Worm (Caenorhabditis elegans) whole organism, L4 larva: ENCODE results near the gene coq-8.

Experiments used
- F10B5.3 ChIP-seq: sonication (generic microtip); optimal IDR thresholded peaks from 2 replicates; lab custom pipeline; 2016; ENCODE audit warnings: mild to moderate bottlenecking, missing genetic modification characterization, missing compliant biosample characterization
- F44E2.7 ChIP-seq: fragments of 200-800 bp; sonication (Bioruptor generic); IDR thresholded peaks from 2 replicates; pipeline ENCODE4 v2.1.2; 2022; ENCODE audit warnings: missing genetic modification characterization, missing compliant biosample characterization
- T20F7.1 ChIP-seq: fragments of 200-800 bp; sonication (Bioruptor generic); optimal IDR thresholded peaks from 2 replicates; lab custom pipeline; 2018; ENCODE audit warnings: mild to moderate bottlenecking, missing genetic modification characterization, missing compliant biosample characterization
- T26A8.4 ChIP-seq: fragments of 200-800 bp; sonication (Bioruptor generic); IDR thresholded peaks from 2 replicates; pipeline ENCODE4 v1.3.6; 2022; ENCODE audit warnings: missing genetic modification characterization, missing compliant biosample characterization
- Y105C5A.15 ChIP-seq: fragments of 200-800 bp; sonication (Bioruptor generic); IDR thresholded peaks from 2 replicates; pipeline ENCODE4 v1.3.6; 2022; ENCODE audit warnings: missing genetic modification characterization, missing compliant biosample characterization
- Y48G9A.11 ChIP-seq: fragments of 200-800 bp; sonication (Bioruptor generic); IDR thresholded peaks from 2 replicates; pipeline ENCODE4 v1.3.6; 2022; ENCODE audit warnings: missing genetic modification reagents, missing genetic modification characterization, missing compliant biosample characterization
- attf-4 ChIP-seq: sonication (generic microtip); optimal IDR thresholded peaks from 3 replicates; lab custom pipeline; 2017; ENCODE audit warnings: missing biosample characterization, missing genetic modification characterization
- ceh-20 ChIP-seq: fragments of 200-800 bp; sonication (Bioruptor generic); IDR thresholded peaks from 2 replicates; pipeline ENCODE4 v1.3.6; 2022; ENCODE audit warnings: missing genetic modification reagents, missing genetic modification characterization, missing compliant biosample characterization
- ceh-62 ChIP-seq: sonication (generic microtip); optimal IDR thresholded peaks from 2 replicates; lab custom pipeline; 2017; ENCODE audit warnings: missing biosample characterization, missing genetic modification characterization
- ceh-82 ChIP-seq: sonication (generic microtip); optimal IDR thresholded peaks from 2 replicates; lab custom pipeline; 2017; ENCODE audit warnings: missing biosample characterization, missing genetic modification characterization
- ces-1 ChIP-seq: fragments of 150-350 bp; sonication (generic microtip); optimal IDR thresholded peaks from 4 replicates; lab custom pipeline; 2014; ENCODE audit warnings: missing biosample characterization, missing genetic modification reagents, missing genetic modification characterization
- cey-2 ChIP-seq: sonication (generic microtip); optimal IDR thresholded peaks from 3 replicates; lab custom pipeline; 2017; ENCODE audit warnings: missing genetic modification characterization, mild to moderate bottlenecking, missing compliant biosample characterization, antibody characterized with exemption, borderline replicate concordance; ENCODE audit not compliant: insufficient read depth
- daf-19 ChIP-seq: fragments of 200-800 bp; sonication (Bioruptor generic); conservative IDR thresholded peaks from 2 replicates; pipeline ENCODE4 v1.3.6; 2022; ENCODE audit warnings: missing genetic modification characterization, missing compliant biosample characterization
- dmd-6 ChIP-seq: fragments of 200-800 bp; sonication (Bioruptor generic); IDR thresholded peaks from 2 replicates; pipeline ENCODE4 v1.3.6; 2022; ENCODE audit warnings: missing genetic modification reagents, missing genetic modification characterization, missing compliant biosample characterization
- dmd-8 ChIP-seq: fragments of 200-800 bp; sonication (Bioruptor generic); IDR thresholded peaks from 2 replicates; pipeline ENCODE4 v1.3.6; 2022; ENCODE audit warnings: missing genetic modification characterization, missing compliant biosample characterization
- dmd-9 ChIP-seq: fragments of 200-800 bp; sonication (Bioruptor generic); IDR thresholded peaks from 2 replicates; pipeline ENCODE4 v1.3.6; 2022; ENCODE audit warnings: missing genetic modification reagents, missing genetic modification characterization, missing compliant biosample characterization
- dpl-1 ChIP-seq: fragments of 150-350 bp; optimal IDR thresholded peaks from 2 replicates; lab custom pipeline; 2014; ENCODE audit warnings: missing biosample characterization, missing genetic modification reagents, missing genetic modification characterization
- duxl-1 ChIP-seq: sonication (generic microtip); optimal IDR thresholded peaks from 2 replicates; lab custom pipeline; 2016; ENCODE audit warnings: mild to moderate bottlenecking, missing genetic modification characterization, moderate library complexity, missing compliant biosample characterization; ENCODE audit not compliant: poor library complexity
- dve-1 ChIP-seq: sonication (generic microtip); optimal IDR thresholded peaks from 2 replicates; lab custom pipeline; 2017; ENCODE audit warnings: antibody characterized with exemption, mild to moderate bottlenecking, missing genetic modification characterization, missing compliant biosample characterization; ENCODE audit not compliant: insufficient read depth
- fkh-10 ChIP-seq: fragments of 150-350 bp; optimal IDR thresholded peaks from 2 replicates; lab custom pipeline; 2014; ENCODE audit warnings: missing biosample characterization, missing genetic modification reagents, missing genetic modification characterization
- gei-8 ChIP-seq: fragments of 200-800 bp; sonication (Bioruptor generic); optimal IDR thresholded peaks from 2 replicates; lab custom pipeline; 2018; ENCODE audit warnings: mild to moderate bottlenecking, missing genetic modification characterization, missing compliant biosample characterization
- hlh-11 ChIP-seq: fragments of 200-800 bp; sonication (Bioruptor generic); optimal IDR thresholded peaks from 2 replicates; lab custom pipeline; 2018; ENCODE audit warnings: mild to moderate bottlenecking, missing genetic modification characterization, missing compliant biosample characterization
- hmg-1.1 ChIP-seq: fragments of 200-800 bp; sonication (Bioruptor generic); IDR thresholded peaks from 2 replicates; pipeline ENCODE4 v1.3.6; 2022; ENCODE audit warnings: missing genetic modification reagents, missing genetic modification characterization, missing compliant biosample characterization
- jun-1 ChIP-seq: fragments of 150-350 bp; optimal IDR thresholded peaks from 2 replicates; lab custom pipeline; 2014; ENCODE audit warnings: missing biosample characterization, missing genetic modification reagents, missing genetic modification characterization
- lin-1 ChIP-seq: fragments of 200-800 bp; sonication (Bioruptor generic); IDR thresholded peaks from 2 replicates; pipeline ENCODE4 v1.3.6; 2022; ENCODE audit warnings: missing genetic modification reagents, missing genetic modification characterization, missing compliant biosample characterization
- lin-13 ChIP-seq: fragments of 150-350 bp; optimal IDR thresholded peaks from 2 replicates; lab custom pipeline; 2014; ENCODE audit warnings: missing biosample characterization, missing genetic modification reagents, missing genetic modification characterization
- lin-15B ChIP-seq: fragments of 150-350 bp; sonication (generic microtip); optimal IDR thresholded peaks from 3 replicates; lab custom pipeline; 2014; ENCODE audit warnings: missing biosample characterization, missing genetic modification characterization
- lin-29 ChIP-seq: fragments of 200-800 bp; sonication (Bioruptor generic); IDR thresholded peaks from 2 replicates; pipeline ENCODE4 v1.3.6; 2022; ENCODE audit warnings: missing genetic modification reagents, missing genetic modification characterization, missing compliant biosample characterization
- lin-38 ChIP-seq: fragments of 200-800 bp; sonication (Bioruptor generic); IDR thresholded peaks from 2 replicates; pipeline ENCODE4 v1.3.6; 2022; ENCODE audit warnings: missing genetic modification reagents, missing genetic modification characterization, missing compliant biosample characterization
- lin-39 ChIP-seq: fragments of 150-350 bp; optimal IDR thresholded peaks from 2 replicates; lab custom pipeline; 2014; ENCODE audit warnings: missing biosample characterization, missing genetic modification reagents, missing genetic modification characterization
- lsy-2 ChIP-seq, 2 experiments: fragments of 150-350 bp in 1 of 2; sonication (generic microtip) in 1 of 2; optimal IDR thresholded peaks; 2 replicates each; lab custom pipeline; 2014 to 2017; ENCODE audit warnings: missing biosample characterization in 2 of 2, missing genetic modification characterization in 2 of 2
- madf-9 ChIP-seq: fragments of 200-800 bp; sonication (Bioruptor generic); conservative IDR thresholded peaks from 2 replicates; pipeline ENCODE4 v1.3.6; 2022; ENCODE audit warnings: missing genetic modification reagents, missing genetic modification characterization, missing compliant biosample characterization
- mdt-29 ChIP-seq: fragments of 200-800 bp; sonication (Bioruptor generic); IDR thresholded peaks from 2 replicates; pipeline ENCODE4 v1.3.6; 2022; ENCODE audit warnings: missing genetic modification reagents, missing genetic modification characterization, missing compliant biosample characterization
- nhr-10 ChIP-seq: fragments of 150-350 bp; optimal IDR thresholded peaks from 2 replicates; lab custom pipeline; 2014; ENCODE audit warnings: missing biosample characterization, missing genetic modification characterization
- nhr-11 ChIP-seq: fragments of 150-350 bp; optimal IDR thresholded peaks from 2 replicates; lab custom pipeline; 2014; ENCODE audit warnings: missing biosample characterization, missing genetic modification characterization
- nhr-25 ChIP-seq: sonication (generic microtip); optimal IDR thresholded peaks from 2 replicates; lab custom pipeline; 2017; ENCODE audit warnings: missing genetic modification characterization, mild to moderate bottlenecking, missing compliant biosample characterization, antibody characterized with exemption, moderate library complexity, borderline replicate concordance; ENCODE audit not compliant: insufficient read depth
- nhr-42 ChIP-seq: fragments of 200-800 bp; sonication (Bioruptor generic); IDR thresholded peaks from 2 replicates; pipeline ENCODE4 v1.3.6; 2022; ENCODE audit warnings: missing genetic modification characterization, missing compliant biosample characterization
- nhr-76 ChIP-seq: fragments of 150-350 bp; optimal IDR thresholded peaks from 2 replicates; lab custom pipeline; 2014; ENCODE audit warnings: missing biosample characterization, missing genetic modification characterization
- nhr-77 ChIP-seq: fragments of 150-350 bp; optimal IDR thresholded peaks from 2 replicates; lab custom pipeline; 2014; ENCODE audit warnings: missing biosample characterization, missing genetic modification characterization
- pha-4 ChIP-seq, 2 experiments: fragments of 150-350 bp in 1 of 2; fragments of 200-800 bp in 1 of 2; sonication (Bioruptor generic) in 1 of 2; IDR thresholded peaks in 1 of 2; optimal IDR thresholded peaks in 1 of 2; 2 replicates each; pipeline versions ENCODE4 v1.3.6 to Lab custom; 2014 to 2022; ENCODE audit warnings: missing genetic modification characterization in 2 of 2, missing genetic modification reagents in 2 of 2, missing biosample characterization in 1 of 2, missing compliant biosample characterization in 1 of 2
- skn-1 ChIP-seq: fragments of 150-350 bp; optimal IDR thresholded peaks from 2 replicates; lab custom pipeline; 2014; ENCODE audit warnings: missing biosample characterization, missing genetic modification characterization
- snpc-1.2 ChIP-seq: fragments of 200-800 bp; sonication (Bioruptor generic); IDR thresholded peaks from 2 replicates; pipeline ENCODE4 v1.3.6; 2022; ENCODE audit warnings: missing genetic modification reagents, missing genetic modification characterization, missing compliant biosample characterization
- snpc-4 ChIP-seq: fragments of 150-350 bp; optimal IDR thresholded peaks from 2 replicates; lab custom pipeline; 2014; ENCODE audit warnings: missing biosample characterization, missing genetic modification characterization
- spr-3 ChIP-seq: fragments of 200-800 bp; sonication (Bioruptor generic); optimal IDR thresholded peaks from 2 replicates; lab custom pipeline; 2018; ENCODE audit warnings: mild to moderate bottlenecking, missing genetic modification characterization, missing compliant biosample characterization
- tag-97 ChIP-seq: fragments of 200-800 bp; sonication (Bioruptor generic); IDR thresholded peaks from 2 replicates; pipeline ENCODE4 v1.3.6; 2022; ENCODE audit warnings: missing genetic modification characterization, missing compliant biosample characterization
- unc-39 ChIP-seq: sonication (generic microtip); optimal IDR thresholded peaks from 2 replicates; lab custom pipeline; 2017; ENCODE audit warnings: missing biosample characterization, missing genetic modification characterization
- vab-7 ChIP-seq: fragments of 200-800 bp; sonication (Bioruptor generic); IDR thresholded peaks from 2 replicates; pipeline ENCODE4 v1.3.6; 2022; ENCODE audit warnings: missing genetic modification reagents, missing genetic modification characterization, missing compliant biosample characterization
- zag-1 ChIP-seq: fragments of 150-350 bp; optimal IDR thresholded peaks from 2 replicates; lab custom pipeline; 2014; ENCODE audit warnings: missing biosample characterization, missing genetic modification characterization
- zfp-2 ChIP-seq: sonication (generic microtip); optimal IDR thresholded peaks from 2 replicates; lab custom pipeline; 2016; ENCODE audit warnings: mild to moderate bottlenecking, missing genetic modification characterization, missing compliant biosample characterization
- ztf-11 ChIP-seq: fragments of 150-350 bp; optimal IDR thresholded peaks from 2 replicates; lab custom pipeline; 2014; ENCODE audit warnings: missing biosample characterization, missing genetic modification characterization
- ztf-7 ChIP-seq: fragments of 150-350 bp; optimal IDR thresholded peaks from 2 replicates; lab custom pipeline; 2014; ENCODE audit warnings: missing biosample characterization, missing genetic modification characterization

The coq-8 gene

ce11 chrIII:4899728-4900127, 36.5 kb downstream of the coq-8 start (continued):
- TF ChIP-seq ceh-62 (no peak), dmd-8 (GFP tag; lab: Robert Waterston, UW) (peak; percentile 58; the same call in 1 of the 2 replicates), dmd-9 (GFP tag; lab: Robert Waterston, UW) (peak; percentile 96), snpc-1.2 (GFP tag; lab: Robert Waterston, UW) (peak; percentile 78), nhr-77 (tag; lab: Kevin White, UChicago) (peak; percentile 96), lin-1 (GFP tag; lab: Robert Waterston, UW) (peak; percentile 99), lin-39 (tag; lab: Kevin White, UChicago) (no peak), spr-3 (GFP tag; lab: Kevin White, UChicago) (peak; percentile 93), ceh-20 (peak; percentile 99), dve-1 (peak; percentile 100), lin-13 (GFP tag; lab: Kevin White, UChicago) (peak; percentile 97), ztf-7 (tag; lab: Kevin White, UChicago) (peak; percentile 74), T20F7.1 (GFP tag; lab: Kevin White, UChicago) (peak; percentile 95), nhr-42 (GFP tag; lab: Robert Waterston, UW) (peak; percentile 96), cey-2 (tag; lab: Kevin White, UChicago) (peak; percentile 9), zfp-2 (tag; lab: Kevin White, UChicago) (peak; percentile 96), tag-97 (no peak), lin-29 (GFP tag; lab: Robert Waterston, UW) (peak; percentile 94), dmd-6 (GFP tag; lab: Robert Waterston, UW) (peak; percentile 100), jun-1 (tag; lab: Kevin White, UChicago) (peak; percentile 96), hmg-1.1 (peak; percentile 98), Y48G9A.11 (peak; percentile 81), F44E2.7 (GFP tag; lab: Robert Waterston, UW) (peak; percentile 84; the same call in 1 of the 2 replicates), ceh-82 (tag; lab: Kevin White, UChicago) (peak; percentile 10), attf-4 (tag; lab: Kevin White, UChicago) (no peak), unc-39 (tag; lab: Kevin White, UChicago) (peak; percentile 90), vab-7 (GFP tag; lab: Robert Waterston, UW) (peak; percentile 97), skn-1 (tag; lab: Kevin White, UChicago) (peak; percentile 64), nhr-25 (tag; lab: Kevin White, UChicago) (peak; percentile 98), Y105C5A.15 (no peak), dpl-1 (peak; percentile 93), nhr-10 (tag; lab: Kevin White, UChicago) (peak; percentile 96), daf-19 (peak; percentile 96), duxl-1 (tag; lab: Kevin White, UChicago) (peak; percentile 93), lsy-2 (tag; optimal IDR thresholded peaks at IDR 0.05; lab: Kevin White, UChicago) (peak; percentile 93 to 97), ces-1 (GFP tag; lab: Kevin White, UChicago) (peak; percentile 70), lin-15B (tag; lab: Kevin White, UChicago) (peak; percentile 71), zag-1 (peak; percentile 62), pha-4 (GFP tag; IDR thresholded peaks at IDR 0.05; lab: Robert Waterston, UW) (peak; percentile 98), pha-4 (tag; optimal IDR thresholded peaks at IDR 0.05; lab: Kevin White, UChicago) (peak; percentile 55), fkh-10 (peak; percentile 99), madf-9 (peak; percentile 97), gei-8 (GFP tag; lab: Kevin White, UChicago) (peak; percentile 99), ztf-11 (tag; lab: Kevin White, UChicago) (no peak), snpc-4 (tag; lab: Kevin White, UChicago) (peak; percentile 12), nhr-76 (tag; lab: Kevin White, UChicago) (peak; percentile 83), F10B5.3 (tag; lab: Kevin White, UChicago) (peak; percentile 88), lin-38 (GFP tag; lab: Robert Waterston, UW) (peak; percentile 94), mdt-29 (GFP tag; lab: Robert Waterston, UW) (peak; percentile 98), nhr-11 (tag; lab: Kevin White, UChicago) (peak; percentile 99), T26A8.4 (GFP tag; lab: Robert Waterston, UW) (peak; percentile 98), hlh-11 (tag; lab: Kevin White, UChicago) (peak; percentile 100)
